Fruit fly (Drosophila melanogaster): ENCODE data around the gene TFAM.

DNA sequence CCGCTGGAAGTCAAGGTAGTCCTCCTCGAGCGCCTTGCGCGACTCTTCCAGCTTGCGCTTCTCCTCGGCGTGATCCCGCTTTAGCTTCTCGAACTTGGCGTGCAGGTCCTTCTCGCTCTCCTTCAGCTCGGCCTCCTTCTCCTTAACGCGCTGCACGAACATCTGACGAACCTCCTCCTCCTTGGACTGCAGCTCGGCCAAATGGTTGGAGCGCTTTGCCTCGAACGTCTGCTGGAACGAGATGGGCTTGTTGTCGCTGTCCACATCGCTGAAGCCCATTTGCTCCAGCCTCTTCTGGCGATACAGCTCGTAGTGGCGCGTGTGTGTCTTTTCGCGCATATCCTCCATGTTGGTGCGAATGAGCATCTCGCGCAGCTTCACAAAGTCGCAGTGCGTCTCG, 9.6 kb upstream of the TFAM start:
- TF ChIP-seq CG15710 (tag; optimal IDR thresholded peaks at IDR 0.05) (no peak), CG12605 (GFP tag; IDR thresholded peaks at IDR 0.05) (no peak), CG13204 (GFP tag; optimal IDR thresholded peaks at IDR 0.05) (no peak), CG10348 (GFP tag; IDR thresholded peaks at IDR 0.05) (no peak), CG32121 (GFP tag; IDR thresholded peaks at IDR 0.05) (no peak), D1 (tag; optimal IDR thresholded peaks at IDR 0.05) (no peak), EcR (GFP tag; optimal IDR thresholded peaks at IDR 0.05) (no peak), CG8159 (tag; optimal IDR thresholded peaks at IDR 0.05) (no peak), rn (GFP tag; IDR thresholded peaks at IDR 0.05) (no peak), Pif1B (GFP tag; optimal IDR thresholded peaks at IDR 0.05) (no peak), CG34367 (tag; optimal IDR thresholded peaks at IDR 0.05) (no peak)
